Fruit fly (Drosophila melanogaster) whole organism, embryonic: ENCODE measurements around the gene CG10660.
A peak's percentile ranks its signal among the peaks of the same experiment; 100 is the strongest.

Experiments used
- C15 ChIP-seq: fragments of 200-800 bp; sonication (Bioruptor generic); IDR thresholded peaks from 3 replicates; pipeline ENCODE4 v1.3.6; 2022; ENCODE audit warnings: missing biosample characterization, missing genetic modification characterization
- CG10209 ChIP-seq: fragments of 200-800 bp; sonication (Bioruptor generic); optimal IDR thresholded peaks from 3 replicates; lab custom pipeline; 2017; ENCODE audit warnings: missing biosample characterization, mild to moderate bottlenecking, missing genetic modification characterization, missing genetic modification reagents
- CG10959 ChIP-seq: fragments of 200-800 bp; sonication (Bioruptor generic); IDR thresholded peaks from 2 replicates; pipeline ENCODE4 v1.3.6; 2022; ENCODE audit warnings: missing biosample characterization, missing genetic modification characterization
- CG15073 ChIP-seq: fragments of 200-800 bp; sonication (Bioruptor generic); optimal IDR thresholded peaks from 2 replicates; lab custom pipeline; 2016; ENCODE audit warnings: missing biosample characterization, missing genetic modification characterization
- CG15696 ChIP-seq: fragments of 200-800 bp; sonication (Bioruptor generic); optimal IDR thresholded peaks from 2 replicates; lab custom pipeline; 2019; ENCODE audit warnings: missing biosample characterization, mild to moderate bottlenecking, missing genetic modification characterization, moderate library complexity
- CG17186 ChIP-seq: fragments of 200-800 bp; sonication (Bioruptor generic); optimal IDR thresholded peaks from 3 replicates; lab custom pipeline; 2017; ENCODE audit warnings: missing biosample characterization, missing genetic modification reagents, missing genetic modification characterization
- CG17361 ChIP-seq: fragments of 200-800 bp; sonication (Bioruptor generic); IDR thresholded peaks from 3 replicates; pipeline ENCODE4 v1.3.6; 2022; ENCODE audit warnings: missing biosample characterization, missing genetic modification characterization
- CG17829 ChIP-seq: fragments of 200-800 bp; optimal IDR thresholded peaks from 2 replicates; lab custom pipeline; 2019; ENCODE audit warnings: missing biosample characterization, mild to moderate bottlenecking, missing genetic modification characterization, moderate library complexity
- CG18476 ChIP-seq: fragments of 200-800 bp; sonication (Bioruptor generic); optimal IDR thresholded peaks from 2 replicates; lab custom pipeline; 2016; ENCODE audit warnings: missing biosample characterization, mild to moderate bottlenecking, missing genetic modification characterization
- CG18599 ChIP-seq: fragments of 200-800 bp; sonication (Bioruptor generic); optimal IDR thresholded peaks from 3 replicates; lab custom pipeline; 2017; ENCODE audit warnings: missing biosample characterization, missing genetic modification characterization, mild to moderate bottlenecking, moderate library complexity, missing genetic modification reagents
- CG2712 ChIP-seq: fragments of 200-800 bp; optimal IDR thresholded peaks from 3 replicates; lab custom pipeline; 2019; ENCODE audit warnings: missing biosample characterization, mild to moderate bottlenecking, missing genetic modification characterization, moderate library complexity
- CG3281 ChIP-seq: fragments of 200-800 bp; sonication (Bioruptor generic); optimal IDR thresholded peaks from 3 replicates; lab custom pipeline; 2017; ENCODE audit warnings: missing biosample characterization, mild to moderate bottlenecking, missing genetic modification characterization
- CG33213 ChIP-seq: fragments of 200-800 bp; sonication (Bioruptor generic); optimal IDR thresholded peaks from 3 replicates; lab custom pipeline; 2016; ENCODE audit warnings: missing biosample characterization, missing genetic modification characterization
- CG34422 ChIP-seq: fragments of 200-800 bp; sonication (Bioruptor generic); IDR thresholded peaks from 3 replicates; pipeline ENCODE4 v1.3.6; 2022; ENCODE audit warnings: missing biosample characterization, missing genetic modification characterization
- CG4424 ChIP-seq: fragments of 200-800 bp; sonication (Bioruptor generic); optimal IDR thresholded peaks from 3 replicates; lab custom pipeline; 2016; ENCODE audit warnings: missing biosample characterization, missing genetic modification characterization
- CG6683 ChIP-seq: fragments of 200-800 bp; sonication (Bioruptor generic); optimal IDR thresholded peaks from 2 replicates; lab custom pipeline; 2017; ENCODE audit warnings: missing biosample characterization, mild to moderate bottlenecking, missing genetic modification characterization, missing genetic modification reagents
- CG6765 ChIP-seq: fragments of 200-800 bp; sonication (Bioruptor generic); optimal IDR thresholded peaks from 3 replicates; lab custom pipeline; 2017; ENCODE audit warnings: missing biosample characterization, mild to moderate bottlenecking, missing genetic modification characterization
- CG7786 ChIP-seq: fragments of 200-800 bp; sonication (Bioruptor generic); optimal IDR thresholded peaks from 2 replicates; lab custom pipeline; 2016; ENCODE audit warnings: missing biosample characterization, missing genetic modification characterization
- CG9437 ChIP-seq: fragments of 200-800 bp; sonication (Bioruptor generic); optimal IDR thresholded peaks from 2 replicates; lab custom pipeline; 2018; ENCODE audit warnings: missing biosample characterization, mild to moderate bottlenecking, missing genetic modification characterization
- Deaf1 ChIP-seq: fragments of 200-800 bp; optimal IDR thresholded peaks from 3 replicates; lab custom pipeline; 2019; ENCODE audit warnings: missing biosample characterization, mild to moderate bottlenecking, missing genetic modification characterization, moderate library complexity
- Eip74EF ChIP-seq, 2 experiments: fragments of 200-800 bp in 1 of 2; fragments of >200 bp in 1 of 2; sonication (Bioruptor generic) in 1 of 2; optimal IDR thresholded peaks; 2 replicates each; lab custom pipeline; 2017 to 2019; ENCODE audit warnings: missing biosample characterization in 2 of 2, missing genetic modification characterization in 2 of 2, mild to moderate bottlenecking in 1 of 2, moderate library complexity in 1 of 2
- Fer3 ChIP-seq: fragments of 200-800 bp; sonication (Bioruptor generic); optimal IDR thresholded peaks from 2 replicates; lab custom pipeline; 2018; ENCODE audit warnings: missing biosample characterization, mild to moderate bottlenecking, missing genetic modification characterization, moderate library complexity
- H2.0 ChIP-seq: fragments of 200-800 bp; sonication (Bioruptor generic); IDR thresholded peaks from 2 replicates; pipeline ENCODE4 v1.3.6; 2022; ENCODE audit warnings: missing biosample characterization, missing genetic modification characterization
- Max ChIP-seq: fragments of 200-800 bp; sonication (Bioruptor generic); optimal IDR thresholded peaks from 2 replicates; lab custom pipeline; 2016; ENCODE audit warnings: missing biosample characterization, mild to moderate bottlenecking, missing genetic modification characterization
- Myb ChIP-seq: fragments of 200-800 bp; sonication (Bioruptor generic); optimal IDR thresholded peaks from 2 replicates; lab custom pipeline; 2016; ENCODE audit warnings: missing biosample characterization, missing genetic modification characterization
- Pdp1 ChIP-seq, 2 experiments: fragments of 200-800 bp; sonication (Bioruptor generic); optimal IDR thresholded peaks; 3 replicates each; lab custom pipeline; 2016; ENCODE audit warnings: missing biosample characterization in 2 of 2, missing genetic modification characterization in 2 of 2, mild to moderate bottlenecking in 1 of 2, moderate library complexity in 1 of 2
- Ssrp ChIP-seq: fragments of 200-800 bp; sonication (Bioruptor generic); optimal IDR thresholded peaks from 2 replicates; lab custom pipeline; 2018; ENCODE audit warnings: missing biosample characterization, mild to moderate bottlenecking, missing genetic modification characterization, moderate library complexity
- Xrp1 ChIP-seq: fragments of 200-800 bp; sonication (Bioruptor generic); IDR thresholded peaks from 2 replicates; pipeline ENCODE4 v1.3.6; 2022; ENCODE audit warnings: missing biosample characterization, missing genetic modification characterization
- YL-1 ChIP-seq: fragments of 200-800 bp; sonication (Bioruptor generic); optimal IDR thresholded peaks from 3 replicates; lab custom pipeline; 2017; ENCODE audit warnings: missing biosample characterization, mild to moderate bottlenecking, missing genetic modification characterization
- az2 ChIP-seq: fragments of 200-800 bp; sonication (Bioruptor generic); optimal IDR thresholded peaks from 3 replicates; lab custom pipeline; 2016; ENCODE audit warnings: missing biosample characterization, missing genetic modification characterization
- bsh ChIP-seq, 2 experiments: fragments of 200-800 bp; sonication (Bioruptor generic); optimal IDR thresholded peaks; 2 replicates each; lab custom pipeline; 2017 to 2018; ENCODE audit warnings: mild to moderate bottlenecking in 2 of 2, missing biosample characterization in 2 of 2, missing genetic modification characterization in 2 of 2, moderate library complexity in 1 of 2
- danr ChIP-seq: fragments of 200-800 bp; sonication (Bioruptor generic); IDR thresholded peaks from 2 replicates; pipeline ENCODE4 v1.3.6; 2022; ENCODE audit warnings: missing biosample characterization, missing genetic modification characterization
- dmrt11E ChIP-seq: fragments of 200-800 bp; sonication (Bioruptor generic); optimal IDR thresholded peaks from 3 replicates; lab custom pipeline; 2018; ENCODE audit warnings: missing biosample characterization, mild to moderate bottlenecking, missing genetic modification characterization, moderate library complexity
- fd64A ChIP-seq: fragments of 200-800 bp; sonication (Bioruptor generic); optimal IDR thresholded peaks from 3 replicates; lab custom pipeline; 2018; ENCODE audit warnings: missing biosample characterization, mild to moderate bottlenecking, missing genetic modification characterization
- gem ChIP-seq: fragments of 200-800 bp; sonication (Bioruptor generic); optimal IDR thresholded peaks from 2 replicates; lab custom pipeline; 2019; ENCODE audit warnings: missing biosample characterization, mild to moderate bottlenecking, missing genetic modification characterization, moderate library complexity
- gro ChIP-seq: fragments of 200-800 bp; sonication (Bioruptor generic); optimal IDR thresholded peaks from 2 replicates; lab custom pipeline; 2016; ENCODE audit warnings: missing biosample characterization, missing genetic modification characterization
- lilli ChIP-seq: fragments of 200-800 bp; sonication (Bioruptor generic); optimal IDR thresholded peaks from 3 replicates; lab custom pipeline; 2016; ENCODE audit warnings: missing biosample characterization, missing genetic modification characterization
- maf-S ChIP-seq: fragments of 200-800 bp; sonication (Bioruptor generic); optimal IDR thresholded peaks from 2 replicates; lab custom pipeline; 2016; ENCODE audit warnings: missing biosample characterization, missing genetic modification characterization
- nerfin-1 ChIP-seq: fragments of 200-800 bp; sonication (Bioruptor generic); optimal IDR thresholded peaks from 3 replicates; lab custom pipeline; 2019; ENCODE audit warnings: missing biosample characterization, mild to moderate bottlenecking, missing genetic modification characterization, moderate library complexity
- nerfin-2 ChIP-seq: fragments of 200-800 bp; sonication (Bioruptor generic); IDR thresholded peaks from 2 replicates; pipeline ENCODE4 v1.3.6; 2022; ENCODE audit warnings: missing biosample characterization, missing genetic modification characterization; ENCODE audit not compliant: partially characterized antibody
- onecut ChIP-seq: fragments of 200-800 bp; sonication (Bioruptor generic); IDR thresholded peaks from 2 replicates; pipeline ENCODE4 v1.3.6; 2022; ENCODE audit warnings: missing biosample characterization, missing genetic modification characterization
- pho ChIP-seq: fragments of 200-800 bp; sonication (Bioruptor generic); optimal IDR thresholded peaks from 2 replicates; lab custom pipeline; 2016; ENCODE audit warnings: missing biosample characterization, missing genetic modification characterization
- phol ChIP-seq: fragments of 200-800 bp; sonication (Bioruptor generic); optimal IDR thresholded peaks from 3 replicates; lab custom pipeline; 2018; ENCODE audit warnings: missing biosample characterization, mild to moderate bottlenecking, missing genetic modification characterization, moderate library complexity
- row ChIP-seq: fragments of 200-800 bp; sonication (Bioruptor generic); IDR thresholded peaks from 3 replicates; pipeline ENCODE4 v1.3.6; 2022; ENCODE audit warnings: missing biosample characterization, missing genetic modification characterization
- salm ChIP-seq: fragments of 200-800 bp; sonication (Bioruptor generic); optimal IDR thresholded peaks from 2 replicates; lab custom pipeline; 2018; ENCODE audit warnings: missing biosample characterization, mild to moderate bottlenecking, missing genetic modification characterization
- sens ChIP-seq: fragments of 200-800 bp; sonication (Bioruptor generic); peaks from one replicate; lab custom pipeline; 2016; ENCODE audit warnings: missing biosample characterization, missing genetic modification characterization
- so ChIP-seq: fragments of 200-800 bp; sonication (Bioruptor generic); IDR thresholded peaks from 3 replicates; pipeline ENCODE4 v1.3.6; 2022; ENCODE audit warnings: missing biosample characterization, missing genetic modification characterization
- ssp ChIP-seq: fragments of 200-800 bp; sonication (Bioruptor generic); IDR thresholded peaks from 2 replicates; pipeline ENCODE4 v1.3.6; 2022; ENCODE audit warnings: missing biosample characterization, missing genetic modification characterization
- trem ChIP-seq: fragments of 200-800 bp; optimal IDR thresholded peaks from 3 replicates; lab custom pipeline; 2019; ENCODE audit warnings: missing biosample characterization, mild to moderate bottlenecking, missing genetic modification characterization, moderate library complexity
- tx ChIP-seq: fragments of 200-800 bp; sonication (Bioruptor generic); optimal IDR thresholded peaks from 2 replicates; lab custom pipeline; 2016; ENCODE audit warnings: missing biosample characterization, missing genetic modification characterization
- vnd ChIP-seq: fragments of 200-800 bp; sonication (Bioruptor generic); IDR thresholded peaks from 3 replicates; pipeline ENCODE4 v1.3.6; 2022; ENCODE audit warnings: missing biosample characterization, missing genetic modification characterization; ENCODE audit not compliant: partially characterized antibody

Gene CG10660

dm6 chr3L:12444040-12444439 is 46.4 kb downstream of the CG10660 start:
- no peak for TF ChIP-seq H2.0 (GFP tag; lab: Robert Waterston, UW)
- peak; percentile 50; the same call in 2 of the 3 replicates for TF ChIP-seq CG17361
- TF ChIP-seq CG6765 (GFP tag; lab: Kevin White, UChicago): no peak
- peak; percentile 6 for TF ChIP-seq CG10209
- no peak for TF ChIP-seq ssp (GFP tag; lab: Robert Waterston, UW)
- TF ChIP-seq Max (GFP tag; lab: Kevin White, UChicago): peak; percentile 19
- TF ChIP-seq gro (GFP tag; lab: Kevin White, UChicago): no peak
- no peak for TF ChIP-seq CG7786 (GFP tag; lab: Kevin White, UChicago)
- no peak for TF ChIP-seq CG18476
- TF ChIP-seq CG3281: no peak
- TF ChIP-seq trem (tag; lab: Kevin White, UChicago): no peak
- TF ChIP-seq maf-S: no peak
- peak; percentile 25 for TF ChIP-seq CG4424 (GFP tag; lab: Kevin White, UChicago)
- TF ChIP-seq Fer3 (tag; lab: Kevin White, UChicago): no peak
- TF ChIP-seq Ssrp (tag; lab: Kevin White, UChicago): peak; percentile 21
- no peak for TF ChIP-seq CG18599 (GFP tag; lab: Kevin White, UChicago)
- TF ChIP-seq YL-1 (GFP tag; lab: Kevin White, UChicago): no peak
- TF ChIP-seq az2 (GFP tag; lab: Kevin White, UChicago): no peak
- TF ChIP-seq pho: no peak
- TF ChIP-seq CG9437 (GFP tag; lab: Kevin White, UChicago): no peak
- no peak for TF ChIP-seq onecut (GFP tag; lab: Robert Waterston, UW)
- TF ChIP-seq lilli (GFP tag; lab: Kevin White, UChicago): no peak
- no peak for TF ChIP-seq danr (GFP tag; lab: Robert Waterston, UW)
- TF ChIP-seq bsh (GFP tag; optimal IDR thresholded peaks at IDR 0.05; lab: Kevin White, UChicago): peak in 1 of 2 experiments; percentile 22
- TF ChIP-seq gem (tag; lab: Kevin White, UChicago): peak; percentile 37
- no peak for TF ChIP-seq nerfin-2 (GFP tag; lab: Robert Waterston, UW)
- peak; percentile 39; the same call in 1 of the 2 replicates for TF ChIP-seq Xrp1 (GFP tag; lab: Robert Waterston, UW)
- peak; percentile 69 for TF ChIP-seq CG2712
- TF ChIP-seq Eip74EF (GFP tag; optimal IDR thresholded peaks at IDR 0.05; lab: Kevin White, UChicago): no peak
- peak; percentile 22; the same call in 1 of the 3 replicates for TF ChIP-seq row (GFP tag; lab: Robert Waterston, UW)
- no peak for TF ChIP-seq salm (tag; lab: Kevin White, UChicago)
- TF ChIP-seq phol: peak; percentile 59
- no peak for TF ChIP-seq fd64A (GFP tag; lab: Kevin White, UChicago)
- no peak for TF ChIP-seq so (GFP tag; lab: Robert Waterston, UW)
- TF ChIP-seq CG15073 (GFP tag; lab: Kevin White, UChicago): no peak
- TF ChIP-seq CG6683: no peak
- no peak for TF ChIP-seq CG34422 (GFP tag; lab: Robert Waterston, UW)
- TF ChIP-seq C15 (GFP tag; lab: Robert Waterston, UW): no peak
- TF ChIP-seq Myb: no peak
- TF ChIP-seq CG15696 (tag; lab: Kevin White, UChicago): peak; percentile 67
- TF ChIP-seq sens (GFP tag; lab: Kevin White, UChicago): peak; percentile 19
- no peak for TF ChIP-seq vnd (GFP tag; lab: Robert Waterston, UW)
- TF ChIP-seq CG33213 (GFP tag; lab: Kevin White, UChicago): no peak
- no peak for TF ChIP-seq nerfin-1 (tag; lab: Kevin White, UChicago)
- TF ChIP-seq Deaf1: no peak
- no peak for TF ChIP-seq CG17186
- TF ChIP-seq Pdp1 (GFP tag; optimal IDR thresholded peaks at IDR 0.05; lab: Kevin White, UChicago): no peak
- TF ChIP-seq CG17829: peak; percentile 33
- no peak for TF ChIP-seq CG10959 (GFP tag; lab: Robert Waterston, UW)
- no peak for TF ChIP-seq tx (GFP tag; lab: Kevin White, UChicago)
- peak; percentile 71 for TF ChIP-seq dmrt11E (tag; lab: Kevin White, UChicago)
